Worm (Caenorhabditis elegans) whole organism, late embryonic: ENCODE measurements around the gene Y75B12A.2.

Source experiments
- ama-1 ChIP-seq: fragments of 150-350 bp; optimal IDR thresholded peaks from 2 replicates; lab custom pipeline; 2014
- ceh-14 ChIP-seq: sonication (generic microtip); optimal IDR thresholded peaks from 2 replicates; lab custom pipeline; 2016; ENCODE audit warnings: missing genotype, missing genetic modification characterization, missing compliant biosample characterization
- odd-2 ChIP-seq: sonication (generic microtip); optimal IDR thresholded peaks from 2 replicates; lab custom pipeline; 2017; ENCODE audit warnings: antibody characterized with exemption, mild to moderate bottlenecking, missing genetic modification characterization, missing compliant biosample characterization
- unc-42 ChIP-seq: sonication (generic microtip); optimal IDR thresholded peaks from 2 replicates; lab custom pipeline; 2016; ENCODE audit warnings: missing genotype, missing genetic modification characterization, missing compliant biosample characterization

ce11 chrV:15113992-15114391 lies 4.6 kb downstream of the Y75B12A.2 start, which contains the start of gene T01G5.6:
- TF ChIP-seq odd-2 (tag; lab: Kevin White, UChicago), result no peak
- TF ChIP-seq unc-42 (tag; lab: Kevin White, UChicago), result no peak
- no peak for TF ChIP-seq ceh-14 (tag; lab: Kevin White, UChicago)
- no peak for TF ChIP-seq ama-1 (lab: Kevin White, UChicago)
